Fruit fly (Drosophila melanogaster) whole organism, embryonic: ENCODE measurements around the gene fbl.

Source experiments
- Atf-2 ChIP-seq: fragments of 200-800 bp; sonication (Bioruptor generic); optimal IDR thresholded peaks from 2 replicates; lab custom pipeline; 2016; ENCODE audit warnings: missing biosample characterization, missing genetic modification characterization
- Atf6 ChIP-seq: fragments of 200-800 bp; sonication (Bioruptor generic); IDR thresholded peaks from 2 replicates; pipeline ENCODE4 v1.3.6; 2022; ENCODE audit warnings: missing biosample characterization, missing genetic modification characterization
- Bdp1 ChIP-seq: fragments of 200-800 bp; sonication (Bioruptor generic); optimal IDR thresholded peaks from 3 replicates; lab custom pipeline; 2016; ENCODE audit warnings: missing biosample characterization, missing genetic modification characterization
- CG10267 ChIP-seq: fragments of 200-800 bp; sonication (Bioruptor generic); optimal IDR thresholded peaks from 2 replicates; lab custom pipeline; 2018; ENCODE audit warnings: missing biosample characterization, mild to moderate bottlenecking, missing genetic modification characterization, moderate library complexity
- CG10979 ChIP-seq: fragments of 200-800 bp; sonication (Bioruptor generic); optimal IDR thresholded peaks from 2 replicates; lab custom pipeline; 2018; ENCODE audit warnings: missing biosample characterization, mild to moderate bottlenecking, missing genetic modification characterization, moderate library complexity
- CG11247 ChIP-seq: fragments of 200-800 bp; sonication (Bioruptor generic); IDR thresholded peaks from 2 replicates; pipeline ENCODE4 v1.3.6; 2022; ENCODE audit warnings: missing biosample characterization, missing genetic modification characterization
- CG12659 ChIP-seq: fragments of 200-800 bp; sonication (Bioruptor generic); optimal IDR thresholded peaks from 3 replicates; lab custom pipeline; 2017; ENCODE audit warnings: mild to moderate bottlenecking, missing biosample characterization, missing genetic modification reagents, missing genetic modification characterization
- CG13624 ChIP-seq: fragments of 200-800 bp; sonication (Bioruptor generic); optimal IDR thresholded peaks from 2 replicates; lab custom pipeline; 2016; ENCODE audit warnings: missing biosample characterization, missing genetic modification characterization
- CG14441 ChIP-seq: fragments of 200-800 bp; sonication (Bioruptor generic); IDR thresholded peaks from 2 replicates; pipeline ENCODE4 v1.3.6; 2022; ENCODE audit warnings: missing biosample characterization, missing genetic modification characterization
- CG17359 ChIP-seq: fragments of 200-800 bp; sonication (Bioruptor generic); optimal IDR thresholded peaks from 3 replicates; lab custom pipeline; 2018; ENCODE audit warnings: missing biosample characterization, mild to moderate bottlenecking, missing genetic modification characterization, moderate library complexity
- CG30431 ChIP-seq: fragments of 200-800 bp; sonication (Bioruptor generic); optimal IDR thresholded peaks from 2 replicates; lab custom pipeline; 2017; ENCODE audit warnings: missing biosample characterization, missing genetic modification characterization
- CG32767 ChIP-seq: fragments of 200-800 bp; sonication (Bioruptor generic); IDR thresholded peaks from 2 replicates; pipeline ENCODE4 v1.3.6; 2022; ENCODE audit warnings: missing biosample characterization, missing genetic modification characterization
- CG33213 ChIP-seq: fragments of 200-800 bp; sonication (Bioruptor generic); optimal IDR thresholded peaks from 3 replicates; lab custom pipeline; 2016; ENCODE audit warnings: missing biosample characterization, missing genetic modification characterization
- CG33557 ChIP-seq: fragments of 200-800 bp; sonication (Bioruptor generic); optimal IDR thresholded peaks from 2 replicates; lab custom pipeline; 2019; ENCODE audit warnings: missing biosample characterization, mild to moderate bottlenecking, missing genetic modification characterization, moderate library complexity
- CG3995 ChIP-seq: fragments of 200-800 bp; sonication (Bioruptor generic); optimal IDR thresholded peaks from 3 replicates; lab custom pipeline; 2016; ENCODE audit warnings: missing biosample characterization, missing genetic modification characterization
- CG6175 ChIP-seq: fragments of 200-800 bp; sonication (Bioruptor generic); IDR thresholded peaks from 3 replicates; pipeline ENCODE4 v1.3.6; 2022; ENCODE audit warnings: missing biosample characterization, missing genetic modification characterization
- CG6791 ChIP-seq: fragments of 200-800 bp; sonication (Bioruptor generic); IDR thresholded peaks from 3 replicates; pipeline ENCODE4 v1.3.6; 2022; ENCODE audit warnings: missing biosample characterization, missing genetic modification characterization; ENCODE audit not compliant: partially characterized antibody
- CG6813 ChIP-seq: fragments of 200-800 bp; sonication (Bioruptor generic); optimal IDR thresholded peaks from 2 replicates; lab custom pipeline; 2017; ENCODE audit warnings: missing biosample characterization, missing genetic modification characterization, mild to moderate bottlenecking, moderate library complexity, missing genetic modification reagents
- CG7271 ChIP-seq: fragments of 200-800 bp; sonication (Bioruptor generic); optimal IDR thresholded peaks from 2 replicates; lab custom pipeline; 2018; ENCODE audit warnings: missing biosample characterization, mild to moderate bottlenecking, missing genetic modification characterization, moderate library complexity
- CG9797 ChIP-seq: fragments of 200-800 bp; sonication (Bioruptor generic); optimal IDR thresholded peaks from 3 replicates; lab custom pipeline; 2018; ENCODE audit warnings: missing biosample characterization, mild to moderate bottlenecking, missing genetic modification characterization
- CoRest ChIP-seq: fragments of 200-800 bp; sonication (Bioruptor generic); optimal IDR thresholded peaks from 3 replicates; lab custom pipeline; 2018; ENCODE audit warnings: missing biosample characterization, mild to moderate bottlenecking, missing genetic modification characterization, moderate library complexity
- Hand ChIP-seq: fragments of 200-800 bp; sonication (Bioruptor generic); optimal IDR thresholded peaks from 2 replicates; lab custom pipeline; 2017; ENCODE audit warnings: mild to moderate bottlenecking, missing biosample characterization, missing genetic modification reagents, missing genetic modification characterization
- Hey ChIP-seq: fragments of 200-800 bp; sonication (Bioruptor generic); optimal IDR thresholded peaks from 3 replicates; lab custom pipeline; 2018; ENCODE audit warnings: missing biosample characterization, mild to moderate bottlenecking, missing genetic modification characterization
- Kr ChIP-seq: fragments of 200-800 bp; sonication (Bioruptor generic); optimal IDR thresholded peaks from 2 replicates; lab custom pipeline; 2017; ENCODE audit warnings: missing biosample characterization, mild to moderate bottlenecking, missing genetic modification characterization
- Meics ChIP-seq: fragments of 200-800 bp; sonication (Bioruptor generic); optimal IDR thresholded peaks from 2 replicates; lab custom pipeline; 2017; ENCODE audit warnings: missing biosample characterization, mild to moderate bottlenecking, missing genetic modification characterization
- NFAT ChIP-seq: fragments of 200-800 bp; sonication (Bioruptor generic); IDR thresholded peaks from 2 replicates; pipeline ENCODE4 v1.3.6; 2022; ENCODE audit warnings: missing biosample characterization, missing genetic modification characterization
- Nf-YA ChIP-seq: fragments of 200-800 bp; sonication (Bioruptor generic); IDR thresholded peaks from 2 replicates; pipeline ENCODE4 v1.3.6; 2022; ENCODE audit warnings: missing biosample characterization, missing genetic modification characterization
- PHDP ChIP-seq: fragments of 200-800 bp; sonication (Bioruptor generic); optimal IDR thresholded peaks from 3 replicates; lab custom pipeline; 2018; ENCODE audit warnings: missing biosample characterization, mild to moderate bottlenecking, missing genetic modification characterization, moderate library complexity
- Spps ChIP-seq: fragments of 200-800 bp; sonication (Bioruptor generic); optimal IDR thresholded peaks from 2 replicates; lab custom pipeline; 2018; ENCODE audit warnings: missing biosample characterization, mild to moderate bottlenecking, missing genetic modification characterization
- bab2 ChIP-seq: fragments of 200-800 bp; sonication (Bioruptor generic); optimal IDR thresholded peaks from 2 replicates; lab custom pipeline; 2016; ENCODE audit warnings: missing biosample characterization, missing genetic modification characterization
- cato ChIP-seq: fragments of 200-800 bp; sonication (Bioruptor generic); optimal IDR thresholded peaks from 2 replicates; lab custom pipeline; 2016; ENCODE audit warnings: missing biosample characterization, missing genetic modification characterization, borderline replicate concordance
- croc ChIP-seq: fragments of 200-800 bp; sonication (Bioruptor generic); conservative IDR thresholded peaks from 3 replicates; pipeline ENCODE4 v1.3.6; 2022; ENCODE audit warnings: missing biosample characterization, missing genetic modification characterization
- dati ChIP-seq: fragments of 200-800 bp; sonication (Bioruptor generic); IDR thresholded peaks from 2 replicates; pipeline ENCODE4 v1.3.6; 2022; ENCODE audit warnings: missing biosample characterization, missing genetic modification characterization
- disco-r ChIP-seq: fragments of 200-800 bp; sonication (Bioruptor generic); optimal IDR thresholded peaks from 2 replicates; lab custom pipeline; 2016; ENCODE audit warnings: missing biosample characterization, missing genetic modification characterization
- ems ChIP-seq: fragments of 200-800 bp; sonication (Bioruptor generic); optimal IDR thresholded peaks from 3 replicates; lab custom pipeline; 2016; ENCODE audit warnings: missing biosample characterization, missing genetic modification characterization
- en ChIP-seq: fragments of 200-800 bp; sonication (Bioruptor generic); optimal IDR thresholded peaks from 2 replicates; lab custom pipeline; 2016; ENCODE audit warnings: missing biosample characterization, missing genetic modification characterization
- eve ChIP-seq, 2 experiments: fragments of >200 bp; optimal IDR thresholded peaks; 2 replicates each; lab custom pipeline; 2017; ENCODE audit warnings: missing biosample characterization in 2 of 2, missing genetic modification characterization in 2 of 2
- fd96Cb ChIP-seq: fragments of 200-800 bp; sonication (Bioruptor generic); optimal IDR thresholded peaks from 2 replicates; lab custom pipeline; 2018; ENCODE audit warnings: missing biosample characterization, mild to moderate bottlenecking, missing genetic modification characterization, moderate library complexity
- hb ChIP-seq: fragments of 200-800 bp; sonication (Bioruptor generic); IDR thresholded peaks from 3 replicates; pipeline ENCODE4 v1.3.6; 2022; ENCODE audit warnings: missing biosample characterization, missing genetic modification characterization; ENCODE audit not compliant: partially characterized antibody
- ind ChIP-seq: fragments of 200-800 bp; sonication (Bioruptor generic); optimal IDR thresholded peaks from 3 replicates; lab custom pipeline; 2016; ENCODE audit warnings: missing biosample characterization, missing genetic modification characterization
- mirr ChIP-seq: fragments of 200-800 bp; sonication (Bioruptor generic); optimal IDR thresholded peaks from 3 replicates; lab custom pipeline; 2018; ENCODE audit warnings: missing biosample characterization, mild to moderate bottlenecking, missing genetic modification characterization
- org-1 ChIP-seq: fragments of 200-800 bp; sonication (Bioruptor generic); optimal IDR thresholded peaks from 2 replicates; lab custom pipeline; 2017; ENCODE audit warnings: missing biosample characterization, missing genetic modification characterization
- p53 ChIP-seq: fragments of 200-800 bp; sonication (Bioruptor generic); optimal IDR thresholded peaks from 2 replicates; lab custom pipeline; 2016; ENCODE audit warnings: missing biosample characterization, missing genetic modification characterization
- pita ChIP-seq: fragments of 200-800 bp; sonication (Bioruptor generic); optimal IDR thresholded peaks from 2 replicates; lab custom pipeline; 2017; ENCODE audit warnings: missing biosample characterization, mild to moderate bottlenecking, missing genetic modification characterization
- pzg ChIP-seq: fragments of 200-800 bp; sonication (Bioruptor generic); optimal IDR thresholded peaks from 3 replicates; lab custom pipeline; 2018; ENCODE audit warnings: missing biosample characterization, mild to moderate bottlenecking, missing genetic modification characterization, moderate library complexity
- row ChIP-seq: fragments of 200-800 bp; sonication (Bioruptor generic); IDR thresholded peaks from 3 replicates; pipeline ENCODE4 v1.3.6; 2022; ENCODE audit warnings: missing biosample characterization, missing genetic modification characterization
- schlank ChIP-seq: fragments of 200-800 bp; sonication (Bioruptor generic); optimal IDR thresholded peaks from 2 replicates; lab custom pipeline; 2018; ENCODE audit warnings: missing biosample characterization, mild to moderate bottlenecking, missing genetic modification characterization
- sob ChIP-seq: fragments of 200-800 bp; sonication (Bioruptor generic); IDR thresholded peaks from 2 replicates; pipeline ENCODE4 v1.3.6; 2022; ENCODE audit warnings: missing biosample characterization, missing genetic modification characterization
- trh ChIP-seq: fragments of 200-800 bp; sonication (Bioruptor generic); optimal IDR thresholded peaks from 2 replicates; lab custom pipeline; 2016; ENCODE audit warnings: missing biosample characterization, missing genetic modification characterization
- wdn ChIP-seq: fragments of 200-800 bp; sonication (Bioruptor generic); IDR thresholded peaks from 2 replicates; pipeline ENCODE4 v1.3.6; 2022; ENCODE audit warnings: missing biosample characterization, missing genetic modification characterization

fbl gene

dm6 chr3L:20399550-20400109 lies 15.4 kb downstream of the fbl start (continued):
- TF ChIP-seq cato: peak; percentile 58
- TF ChIP-seq sob (GFP tag; lab: Robert Waterston, UW): peak; percentile 86
- peak; percentile 77 for TF ChIP-seq CG11247 (GFP tag; lab: Robert Waterston, UW)
- TF ChIP-seq trh (GFP tag; lab: Kevin White, UChicago): peak; percentile 73
- no peak for TF ChIP-seq p53
- TF ChIP-seq CG33557: peak; percentile 63
- peak; percentile 79 for TF ChIP-seq CG10267 (tag; lab: Kevin White, UChicago)
- TF ChIP-seq Hey (tag; lab: Kevin White, UChicago): no peak
- TF ChIP-seq CG7271 (tag; lab: Kevin White, UChicago): no peak
- TF ChIP-seq fd96Cb: peak; percentile 84
- TF ChIP-seq wdn (GFP tag; lab: Robert Waterston, UW): peak; percentile 83
- peak; percentile 94 for TF ChIP-seq row (GFP tag; lab: Robert Waterston, UW)
- TF ChIP-seq CG14441 (GFP tag; lab: Robert Waterston, UW): peak; percentile 81
- peak; percentile 69 for TF ChIP-seq CG6813 (GFP tag; lab: Kevin White, UChicago)
- peak; percentile 88 for TF ChIP-seq ind (GFP tag; lab: Kevin White, UChicago)
- peak; percentile 94 for TF ChIP-seq CoRest (tag; lab: Kevin White, UChicago)
- TF ChIP-seq schlank (tag; lab: Kevin White, UChicago): peak; percentile 66
- peak; percentile 48 for TF ChIP-seq Spps
- peak; percentile 79 for TF ChIP-seq CG10979 (tag; lab: Kevin White, UChicago)
- TF ChIP-seq eve (GFP tag; optimal IDR thresholded peaks at IDR 0.05; lab: Kevin White, UChicago): peak in 1 of 2 experiments; percentile 91
- peak; percentile 65 for TF ChIP-seq CG33213 (GFP tag; lab: Kevin White, UChicago)
- peak; percentile 84 for TF ChIP-seq Hand
- peak; percentile 77 for TF ChIP-seq CG13624 (GFP tag; lab: Kevin White, UChicago)
- TF ChIP-seq Kr (GFP tag; lab: Kevin White, UChicago): no peak
- peak; percentile 72 for TF ChIP-seq croc (GFP tag; lab: Robert Waterston, UW)
- TF ChIP-seq CG3995 (GFP tag; lab: Kevin White, UChicago): peak; percentile 55
- peak; percentile 79 for TF ChIP-seq NFAT (GFP tag; lab: Robert Waterston, UW)
- peak; percentile 57 for TF ChIP-seq en
- peak; percentile 68 for TF ChIP-seq Bdp1 (GFP tag; lab: Kevin White, UChicago)
- peak; percentile 51 for TF ChIP-seq mirr (GFP tag; lab: Kevin White, UChicago)
- no peak for TF ChIP-seq hb (GFP tag; lab: Robert Waterston, UW)
- TF ChIP-seq Meics (GFP tag; lab: Kevin White, UChicago): peak; percentile 89
- peak; percentile 2 for TF ChIP-seq pzg (GFP tag; lab: Kevin White, UChicago)
- no peak for TF ChIP-seq pita (GFP tag; lab: Kevin White, UChicago)
- TF ChIP-seq dati (GFP tag; lab: Robert Waterston, UW): no peak; the same call in 1 of the 2 replicates
- peak; percentile 52 for TF ChIP-seq disco-r (GFP tag; lab: Kevin White, UChicago)
- TF ChIP-seq CG30431 (GFP tag; lab: Kevin White, UChicago): peak; percentile 78
- peak; percentile 92 for TF ChIP-seq PHDP (tag; lab: Kevin White, UChicago)
- TF ChIP-seq bab2 (GFP tag; lab: Kevin White, UChicago): peak; percentile 80
- peak; percentile 77 for TF ChIP-seq CG32767 (GFP tag; lab: Robert Waterston, UW)
- TF ChIP-seq CG9797 (GFP tag; lab: Kevin White, UChicago): no peak
- TF ChIP-seq CG12659 (GFP tag; lab: Kevin White, UChicago): peak; percentile 93
- peak; percentile 93 for TF ChIP-seq CG17359 (tag; lab: Kevin White, UChicago)
- TF ChIP-seq CG6175 (GFP tag; lab: Robert Waterston, UW): 0 out of 3 replicates have a peak, but pooled peaks have one; percentile 41
- TF ChIP-seq Atf-2 (GFP tag; lab: Kevin White, UChicago): peak; percentile 81
- no peak for TF ChIP-seq CG6791
- 0 out of 2 replicates have a peak, but pooled peaks have one; percentile 50 for TF ChIP-seq Nf-YA (GFP tag; lab: Robert Waterston, UW)
- TF ChIP-seq org-1: peak; percentile 82
- TF ChIP-seq Atf6 (GFP tag; lab: Robert Waterston, UW): peak; percentile 92
- TF ChIP-seq ems (GFP tag; lab: Kevin White, UChicago): peak; percentile 75
